Worm (Caenorhabditis elegans): ENCODE measurements around the gene Y71H2AM.1.
A peak's percentile ranks its signal among the peaks of the same experiment; 100 is the strongest.

Gene Y71H2AM.1

DNA sequence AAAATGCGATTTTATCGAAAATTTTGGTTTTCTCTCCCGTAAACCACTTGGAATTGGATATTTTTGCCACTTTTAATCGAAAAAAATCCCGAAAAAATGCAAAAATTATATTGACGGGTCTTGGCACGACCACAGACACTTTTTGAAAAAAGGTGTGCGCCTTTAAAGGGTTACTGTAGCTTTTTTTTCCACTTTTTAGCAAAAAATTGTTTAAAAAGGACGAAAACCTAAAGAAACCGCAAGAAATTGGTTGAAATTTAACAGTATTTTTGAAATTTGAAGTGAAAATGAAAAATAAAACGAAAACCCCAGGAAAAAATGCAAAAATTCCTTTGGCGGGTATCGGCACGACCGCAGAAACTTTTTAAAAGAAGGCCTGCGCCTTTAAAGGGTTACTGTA, 45.0 kb upstream of the Y71H2AM.1 start:
- TF ChIP-seq nhr-76 (tag; optimal IDR thresholded peaks at IDR 0.05) (no peak), mml-1 (tag; optimal IDR thresholded peaks at IDR 0.05) (no peak), lin-39 (tag; optimal IDR thresholded peaks at IDR 0.05) (no peak), nhr-43 (tag; optimal IDR thresholded peaks at IDR 0.05; ENCODE audit: poor library complexity, severe bottlenecking) (no peak), fkh-10 (GFP tag; optimal IDR thresholded peaks at IDR 0.05) (no peak), eor-1 (tag; optimal IDR thresholded peaks at IDR 0.05) (no peak), aly-2 (tag; optimal IDR thresholded peaks at IDR 0.05) (no peak), nhr-25 (tag; optimal IDR thresholded peaks at IDR 0.05) (no peak), ceh-9 (tag; optimal IDR thresholded peaks at IDR 0.05) (no peak), ceh-28 (tag; optimal IDR thresholded peaks at IDR 0.05) (no peak)

DNA sequence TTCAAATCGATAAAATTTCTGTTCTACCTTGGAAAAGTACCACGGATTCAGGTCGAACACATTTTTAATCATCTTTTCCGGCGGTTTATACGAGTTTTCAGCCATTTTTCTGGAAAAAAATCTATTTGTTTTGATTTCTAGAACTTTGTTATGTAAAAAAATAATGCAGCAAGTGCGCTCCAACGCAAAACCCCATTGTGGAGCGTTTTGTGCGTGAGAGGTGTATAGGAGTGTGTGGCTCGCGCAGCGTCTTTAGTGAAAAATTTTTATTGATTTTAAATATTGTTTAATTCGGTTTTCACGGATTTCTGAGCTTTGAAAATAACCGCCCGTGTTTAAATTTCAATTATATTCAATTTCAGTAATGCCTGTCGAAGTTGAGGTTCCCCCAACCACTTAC, 41.0 kb upstream of the Y71H2AM.1 start, which contains the start of gene Y71H2AM.20:
Gene Y71H2AM.20 (minus strand): TSS at position 109 of the 400 bp plus-strand sequence.
- TF ChIP-seq fkh-2 (tag; optimal IDR thresholded peaks at IDR 0.05) (peak; percentile 23), lin-15B (tag; optimal IDR thresholded peaks at IDR 0.05) (peak; percentile 100), nhr-23 (tag; optimal IDR thresholded peaks at IDR 0.05) (peak; percentile 97), ceh-28 (tag; optimal IDR thresholded peaks at IDR 0.05) (peak; percentile 88), nhr-11 (tag; optimal IDR thresholded peaks at IDR 0.05) (peak; percentile 83), R02D3.7 (tag; optimal IDR thresholded peaks at IDR 0.05) (peak; percentile 83), nhr-43 (tag; optimal IDR thresholded peaks at IDR 0.05; ENCODE audit: poor library complexity, severe bottlenecking) (peak; percentile 68), unc-62 (GFP tag; optimal IDR thresholded peaks at IDR 0.05) (peak; percentile 73), unc-39 (tag; optimal IDR thresholded peaks at IDR 0.05) (no peak), eor-1 (tag; optimal IDR thresholded peaks at IDR 0.05) (no peak), daf-12 (tag; optimal IDR thresholded peaks at IDR 0.05) (no peak), ama-1 (optimal IDR thresholded peaks at IDR 0.05) (no peak), elt-2 (tag; optimal IDR thresholded peaks at IDR 0.05) (peak; percentile 82), ztf-4 (tag; optimal IDR thresholded peaks at IDR 0.05) (peak; percentile 75), ceh-9 (tag; optimal IDR thresholded peaks at IDR 0.05) (no peak), lsy-12 (tag; optimal IDR thresholded peaks at IDR 0.05) (peak; percentile 91), elt-3 (tag; optimal IDR thresholded peaks at IDR 0.05) (peak in 2 of 3 experiments; percentile 35 to 44), mdl-1 (tag; optimal IDR thresholded peaks at IDR 0.05) (no peak), nhr-76 (tag; optimal IDR thresholded peaks at IDR 0.05) (peak; percentile 60), hmg-11 (tag; optimal IDR thresholded peaks at IDR 0.05) (peak; percentile 88), fos-1 (tag; optimal IDR thresholded peaks at IDR 0.05) (peak; percentile 90), nhr-12 (tag; optimal IDR thresholded peaks at IDR 0.05) (no peak), nfya-1 (tag; optimal IDR thresholded peaks at IDR 0.05; ENCODE audit: insufficient read depth) (peak; percentile 97), zag-1 (tag; optimal IDR thresholded peaks at IDR 0.05) (no peak), ZK546.5 (tag; optimal IDR thresholded peaks at IDR 0.05) (peak; percentile 10), nhr-67 (tag; optimal IDR thresholded peaks at IDR 0.05) (peak; percentile 24), snpc-4 (tag; optimal IDR thresholded peaks at IDR 0.05) (peak; percentile 97), elt-1 (tag; optimal IDR thresholded peaks at IDR 0.05) (peak; percentile 51), aly-2 (tag; optimal IDR thresholded peaks at IDR 0.05) (no peak), egl-27 (tag; optimal IDR thresholded peaks at IDR 0.05) (peak; percentile 81), sea-2 (GFP tag; optimal IDR thresholded peaks at IDR 0.05) (no peak), jun-1 (tag; optimal IDR thresholded peaks at IDR 0.05) (peak; percentile 91), lin-39 (tag; optimal IDR thresholded peaks at IDR 0.05) (peak; percentile 98), tbx-2 (tag; optimal IDR thresholded peaks at IDR 0.05) (peak; percentile 76), egl-5 (tag; optimal IDR thresholded peaks at IDR 0.05) (peak; percentile 82), nhr-77 (tag; optimal IDR thresholded peaks at IDR 0.05) (peak; percentile 72), nhr-25 (tag; optimal IDR thresholded peaks at IDR 0.05) (peak; percentile 92), fkh-10 (GFP tag; optimal IDR thresholded peaks at IDR 0.05) (peak; percentile 91), ceh-16 (tag; optimal IDR thresholded peaks at IDR 0.05) (no peak), skn-1 (tag; optimal IDR thresholded peaks at IDR 0.05) (peak; percentile 92), ztf-11 (tag; optimal IDR thresholded peaks at IDR 0.05) (peak; percentile 44), mml-1 (tag; optimal IDR thresholded peaks at IDR 0.05) (no peak), pqm-1 (tag; optimal IDR thresholded peaks at IDR 0.05) (peak; percentile 81), pha-4 (tag; optimal IDR thresholded peaks at IDR 0.05) (peak; percentile 100), ceh-82 (tag; optimal IDR thresholded peaks at IDR 0.05) (peak; percentile 56), nhr-237 (tag; optimal IDR thresholded peaks at IDR 0.05) (no peak), nhr-28 (tag; optimal IDR thresholded peaks at IDR 0.05) (no peak)

Data from whole organism, L3 larva.